Worm (Caenorhabditis elegans) whole organism, midembryonic: ENCODE data around the gene Y38H6A.3.
"Not testable (repeated sequence)": the region's sequence is repeated elsewhere in the genome, so short reads cannot be mapped to it uniquely, and the experiment has no call there.

Source experiments
- T22C8.4 ChIP-seq: fragments of 200-800 bp; sonication (Bioruptor generic); IDR thresholded peaks from 2 replicates; pipeline ENCODE4 v1.3.6; 2022; ENCODE audit warnings: missing genetic modification characterization, missing compliant biosample characterization
- cog-1 ChIP-seq: sonication (generic microtip); optimal IDR thresholded peaks from 2 replicates; lab custom pipeline; 2016; ENCODE audit warnings: missing genetic modification characterization, missing compliant biosample characterization
- flt-1 ChIP-seq: fragments of 200-800 bp; sonication (Bioruptor generic); IDR thresholded peaks from 2 replicates; pipeline ENCODE4 v1.3.6; 2022; ENCODE audit warnings: missing genetic modification characterization, missing compliant biosample characterization
- klf-2 ChIP-seq: fragments of 200-800 bp; sonication (Bioruptor generic); conservative IDR thresholded peaks from 2 replicates; pipeline ENCODE4 v1.3.6; 2022; ENCODE audit warnings: missing genetic modification reagents, missing genetic modification characterization, missing compliant biosample characterization
- med-1 ChIP-seq: sonication (generic microtip); optimal IDR thresholded peaks from 2 replicates; lab custom pipeline; 2017; ENCODE audit warnings: missing genetic modification characterization, mild to moderate bottlenecking, missing compliant biosample characterization, antibody characterized with exemption, missing genetic modification reagents; ENCODE audit not compliant: insufficient read depth
- ref-1 ChIP-seq: fragments of 200-800 bp; sonication (Bioruptor generic); conservative IDR thresholded peaks from 2 replicates; pipeline ENCODE4 v1.3.6; 2022; ENCODE audit warnings: missing genetic modification reagents, missing genetic modification characterization, missing compliant biosample characterization
- tab-1 ChIP-seq: fragments of 200-800 bp; sonication (Bioruptor generic); IDR thresholded peaks from 2 replicates; pipeline ENCODE4 v1.3.6; 2022; ENCODE audit warnings: missing genetic modification characterization, missing compliant biosample characterization
- ztf-23 ChIP-seq: fragments of 200-800 bp; sonication (Bioruptor generic); IDR thresholded peaks from 2 replicates; pipeline ENCODE4 v1.3.6; 2022; ENCODE audit warnings: missing genetic modification reagents, missing genetic modification characterization, missing compliant biosample characterization
- ztf-29 ChIP-seq: fragments of 200-800 bp; sonication (Bioruptor generic); IDR thresholded peaks from 2 replicates; pipeline ENCODE4 v1.3.6; 2022; ENCODE audit warnings: missing genetic modification reagents, missing genetic modification characterization, missing compliant biosample characterization

DNA sequence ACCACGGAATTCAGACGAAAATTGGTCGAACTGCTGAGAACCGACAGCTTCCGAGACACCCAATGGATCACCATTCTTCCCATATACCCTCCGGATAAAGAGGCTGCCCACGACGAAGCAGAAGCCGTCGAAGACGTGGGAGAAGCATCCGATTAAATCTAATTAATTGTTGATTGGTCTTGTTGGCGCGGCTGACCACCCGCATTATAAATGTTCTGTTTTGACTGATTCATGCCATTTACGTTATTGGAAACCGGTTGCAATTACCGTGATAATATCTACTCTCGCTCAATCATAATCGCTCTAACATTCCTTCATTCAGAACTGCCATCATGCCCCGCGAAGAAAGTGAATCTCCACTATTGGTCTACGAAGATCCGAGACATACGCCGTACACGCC lies 41.7 kb upstream of the Y38H6A.3 start, which contains the start of gene ZC15.3:
- TF ChIP-seq ref-1 (GFP tag; lab: Robert Waterston, UW); flt-1 (GFP tag; lab: Robert Waterston, UW); tab-1 (GFP tag; lab: Robert Waterston, UW); T22C8.4 (GFP tag; lab: Robert Waterston, UW); klf-2 (GFP tag; lab: Robert Waterston, UW); cog-1 (tag; lab: Kevin White, UChicago); ztf-23; med-1 (GFP tag; lab: Kevin White, UChicago); ztf-29 (GFP tag; lab: Robert Waterston, UW): not testable (repeated sequence)
